Fruit fly (Drosophila melanogaster): ENCODE measurements around the gene dbr.

dm6 chr2L:89158-89557 is 22.9 kb downstream of the dbr start:
- TF ChIP-seq CG11617 (GFP tag; optimal IDR thresholded peaks at IDR 0.05) = no peak
- no peak for TF ChIP-seq cic (GFP tag; optimal IDR thresholded peaks at IDR 0.05)
- TF ChIP-seq toe (GFP tag; optimal IDR thresholded peaks at IDR 0.05) = no peak
- no peak for TF ChIP-seq Crg-1 (GFP tag; optimal IDR thresholded peaks at IDR 0.05)
- TF ChIP-seq CG33017 (tag; optimal IDR thresholded peaks at IDR 0.05) = no peak
- no peak for TF ChIP-seq CG1620 (GFP tag; optimal IDR thresholded peaks at IDR 0.05)
- TF ChIP-seq cnc (optimal IDR thresholded peaks at IDR 0.05) = no peak
- TF ChIP-seq tj (GFP tag; optimal IDR thresholded peaks at IDR 0.05) = no peak
- no peak for TF ChIP-seq bab1 (GFP tag; optimal IDR thresholded peaks at IDR 0.05)
- no peak for TF ChIP-seq CG14711 (tag; optimal IDR thresholded peaks at IDR 0.05)
- no peak for TF ChIP-seq Hr96 (GFP tag; optimal IDR thresholded peaks at IDR 0.05)
- TF ChIP-seq CG12768 (GFP tag; optimal IDR thresholded peaks at IDR 0.05) = no peak

Measured in whole organism, adult.